Fruit fly (Drosophila melanogaster) whole organism: ENCODE data around the gene Vps24.

Source experiments
- CG8478 ChIP-seq: fragments of >200 bp; optimal IDR thresholded peaks from 2 replicates; lab custom pipeline; 2018; ENCODE audit warnings: inconsistent platforms
- Dll ChIP-seq: fragments of >200 bp; optimal IDR thresholded peaks from 2 replicates; lab custom pipeline; 2017
- EcR ChIP-seq, 2 experiments: fragments of >200 bp; optimal IDR thresholded peaks; 2 replicates each; lab custom pipeline; 2017; ENCODE audit warnings: missing biosample characterization in 2 of 2, missing genetic modification characterization in 2 of 2, missing genetic modification reagents in 2 of 2
- pan ChIP-seq: fragments of >200 bp; optimal IDR thresholded peaks from 2 replicates; lab custom pipeline; 2017
- psq ChIP-seq: fragments of >200 bp; optimal IDR thresholded peaks from 2 replicates; lab custom pipeline; 2017
- usp ChIP-seq: fragments of >200 bp; optimal IDR thresholded peaks from 2 replicates; lab custom pipeline; 2017; ENCODE audit warnings: missing biosample characterization, missing genetic modification characterization, mixed read lengths

Vps24 gene

DNA sequence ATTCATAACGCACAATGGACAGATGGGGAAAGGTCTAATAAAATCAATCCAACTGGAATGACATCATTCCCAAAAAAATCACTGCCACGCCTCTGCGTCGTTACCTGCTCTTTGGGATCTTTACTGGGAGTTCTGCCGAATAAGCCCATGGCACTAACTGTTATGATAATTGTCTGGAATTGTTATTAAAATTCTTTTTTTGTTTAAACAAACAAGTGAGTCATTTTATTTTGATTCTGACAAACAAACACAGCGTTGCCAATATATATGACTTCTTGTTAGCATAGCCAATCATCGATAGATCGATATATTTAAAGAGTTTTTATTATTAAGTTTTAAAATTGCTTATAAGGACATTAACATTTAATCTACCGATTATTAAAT is at the start of gene Vps24:
Gene Vps24 (minus strand): TSS at position 265 of the 384 bp plus-strand sequence.
- TF ChIP-seq EcR (GFP tag; optimal IDR thresholded peaks at IDR 0.05; lab: Kevin White, UChicago) (no peak), Dll (lab: Kevin White, UChicago) (no peak), pan (no peak), usp (GFP tag; lab: Kevin White, UChicago) (no peak), CG8478 (lab: Kevin White, UChicago) (no peak), psq (no peak)

DNA sequence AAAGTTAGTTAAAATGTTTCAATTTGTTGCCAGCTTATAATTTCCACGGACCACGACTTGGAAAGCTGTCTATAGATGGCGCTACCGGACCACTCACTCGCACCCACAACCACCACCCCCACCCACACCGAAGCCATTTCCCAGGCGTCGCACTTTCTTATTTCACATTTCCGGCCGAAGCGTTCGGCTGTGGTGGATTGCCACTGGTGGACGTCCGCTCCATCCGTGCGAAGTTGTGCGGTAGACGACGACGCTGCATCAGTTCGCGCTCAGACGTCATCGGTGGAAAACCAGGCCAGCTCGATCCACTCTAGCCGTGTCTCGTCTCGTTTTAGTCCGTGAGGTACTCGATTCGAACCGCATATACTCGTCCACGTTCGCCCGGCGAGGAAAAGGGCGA is 48.9 kb upstream of the Vps24 start, which contains the start of gene CG1090:
Gene CG1090 (plus strand): TSS at position 259 of the 400 bp plus-strand sequence.
- TF ChIP-seq pan (no peak), EcR (GFP tag; optimal IDR thresholded peaks at IDR 0.05; lab: Kevin White, UChicago) (no peak), psq (no peak), Dll (lab: Kevin White, UChicago) (no peak), CG8478 (lab: Kevin White, UChicago) (no peak), usp (GFP tag; lab: Kevin White, UChicago) (no peak)

DNA sequence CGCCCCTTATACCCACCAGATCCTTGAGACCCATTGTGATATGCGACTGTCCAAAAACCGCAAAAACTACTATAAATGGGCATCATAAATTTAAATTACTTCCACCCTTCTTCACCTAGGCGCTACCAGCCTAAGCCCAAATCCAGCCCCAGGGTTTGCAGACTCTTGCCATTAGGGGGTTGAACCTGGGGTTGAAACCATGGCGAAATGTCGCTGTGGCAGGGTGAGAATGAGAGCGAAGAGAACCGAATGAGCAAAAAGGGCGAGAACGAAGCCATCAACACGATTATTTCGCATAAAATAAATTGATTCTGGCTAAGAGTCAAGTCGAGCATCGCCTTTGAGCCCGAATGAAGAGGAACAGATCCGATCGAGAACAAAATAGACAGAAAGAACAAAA is 42.8 kb upstream of the Vps24 start:
- TF ChIP-seq pan (no peak), CG8478 (lab: Kevin White, UChicago) (no peak), psq (no peak), usp (GFP tag; lab: Kevin White, UChicago) (no peak), EcR (GFP tag; optimal IDR thresholded peaks at IDR 0.05; lab: Kevin White, UChicago) (no peak), Dll (lab: Kevin White, UChicago) (no peak)

DNA sequence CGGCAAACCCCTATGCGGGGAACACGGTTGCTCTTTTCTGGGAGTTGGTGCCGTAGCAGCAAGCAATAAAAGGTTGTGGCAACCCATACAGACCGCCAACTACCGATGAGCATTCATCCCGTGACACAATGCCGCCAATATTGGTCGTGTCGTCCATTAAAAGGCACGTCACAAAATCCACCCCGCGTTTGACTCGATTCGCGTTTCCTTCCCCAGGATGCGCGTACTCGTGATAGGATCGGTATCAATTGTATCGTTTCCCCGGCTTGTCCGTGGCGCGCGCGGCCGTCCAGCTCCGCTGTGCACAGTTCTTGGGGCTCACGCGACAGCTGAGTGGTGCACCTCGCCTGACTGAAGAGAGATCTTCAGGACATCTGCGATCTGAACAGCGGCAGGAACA is 39.5 kb upstream of the Vps24 start:
- no peak for TF ChIP-seq CG8478 (lab: Kevin White, UChicago)
- TF ChIP-seq EcR (GFP tag; optimal IDR thresholded peaks at IDR 0.05; lab: Kevin White, UChicago): no peak
- TF ChIP-seq psq: no peak
- TF ChIP-seq pan: no peak
- TF ChIP-seq Dll (lab: Kevin White, UChicago): no peak
- TF ChIP-seq usp (GFP tag; lab: Kevin White, UChicago): no peak

DNA sequence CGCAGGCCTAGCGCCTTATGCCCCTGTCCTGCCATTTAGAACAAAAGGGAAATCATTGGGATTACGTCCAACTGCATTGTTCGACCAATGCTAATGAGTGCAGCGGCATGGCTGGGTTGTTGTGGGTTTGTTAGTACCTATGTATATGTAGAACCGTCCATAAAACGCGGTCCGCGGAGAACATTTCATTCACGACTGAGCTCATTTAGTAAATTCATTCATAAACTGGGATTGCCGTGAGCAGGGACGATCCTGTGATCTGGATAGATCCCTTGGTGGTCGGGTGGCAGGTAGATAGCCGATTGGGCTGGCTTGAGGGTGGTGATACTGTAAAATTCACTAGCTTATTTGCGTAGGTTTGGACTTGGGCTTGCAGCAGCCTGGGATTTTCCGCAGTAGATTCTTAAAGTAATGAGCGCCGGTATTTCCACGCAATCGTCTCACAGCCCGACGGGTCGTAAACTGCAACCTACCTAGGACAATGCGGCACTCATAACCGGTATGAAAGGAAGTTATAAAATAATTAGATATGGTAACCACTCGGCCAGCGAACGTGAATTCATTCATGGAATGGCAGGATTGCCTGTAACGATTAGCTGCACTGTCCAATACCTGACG is 37.6 kb upstream of the Vps24 start:
- TF ChIP-seq EcR (GFP tag; optimal IDR thresholded peaks at IDR 0.05; lab: Kevin White, UChicago) (no peak), pan (no peak), CG8478 (lab: Kevin White, UChicago) (no peak), usp (GFP tag; lab: Kevin White, UChicago) (no peak), Dll (lab: Kevin White, UChicago) (no peak), psq (no peak)

DNA sequence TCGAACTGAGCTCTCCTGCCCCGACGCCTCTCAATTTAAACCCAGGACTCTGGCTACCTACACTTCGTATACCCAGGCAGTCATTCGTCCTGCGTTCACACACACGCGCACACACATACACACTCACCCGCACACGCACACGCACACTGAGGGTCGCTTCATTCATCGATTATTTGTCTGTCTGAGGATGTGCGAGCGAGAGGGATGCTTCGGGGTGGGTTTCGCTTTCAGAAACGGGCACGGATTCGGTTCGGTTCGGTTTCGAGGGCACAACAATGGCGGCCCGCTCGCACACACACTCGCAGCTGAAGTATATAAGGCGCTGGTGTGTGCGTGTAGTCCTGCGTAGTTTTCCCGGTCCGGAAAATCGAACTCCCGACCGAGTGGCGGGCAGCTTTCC is 35.9 kb upstream of the Vps24 start, which contains the start of gene hkb:
Gene hkb (minus strand): TSS at position 11 of the 400 bp plus-strand sequence.
- TF ChIP-seq usp (GFP tag; lab: Kevin White, UChicago): no peak
- no peak for TF ChIP-seq EcR (GFP tag; optimal IDR thresholded peaks at IDR 0.05; lab: Kevin White, UChicago)
- TF ChIP-seq pan: no peak
- no peak for TF ChIP-seq CG8478 (lab: Kevin White, UChicago)

DNA sequence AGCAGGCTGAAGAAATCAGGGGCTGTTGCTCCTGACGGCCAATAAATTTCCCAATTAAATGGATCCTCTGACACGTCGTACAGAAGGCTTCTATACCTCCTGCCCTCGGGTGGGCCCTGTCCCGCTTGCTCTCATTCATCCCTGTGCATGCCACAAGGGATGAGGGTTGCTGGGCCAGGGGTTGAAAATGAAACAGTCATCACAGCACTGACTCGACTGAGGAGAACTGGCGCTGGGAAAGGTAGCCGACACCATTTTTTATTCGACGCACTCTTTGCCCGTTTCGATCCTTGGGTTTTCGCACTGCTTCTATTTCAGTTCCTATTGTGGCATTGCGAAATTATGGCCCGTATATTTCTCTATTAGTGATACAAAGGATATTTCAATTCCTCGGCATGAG is 30.4 kb upstream of the Vps24 start:
- TF ChIP-seq usp (GFP tag; lab: Kevin White, UChicago) (no peak), EcR (GFP tag; optimal IDR thresholded peaks at IDR 0.05; lab: Kevin White, UChicago) (no peak), pan (no peak), CG8478 (lab: Kevin White, UChicago) (no peak), Dll (lab: Kevin White, UChicago) (no peak), psq (no peak)

DNA sequence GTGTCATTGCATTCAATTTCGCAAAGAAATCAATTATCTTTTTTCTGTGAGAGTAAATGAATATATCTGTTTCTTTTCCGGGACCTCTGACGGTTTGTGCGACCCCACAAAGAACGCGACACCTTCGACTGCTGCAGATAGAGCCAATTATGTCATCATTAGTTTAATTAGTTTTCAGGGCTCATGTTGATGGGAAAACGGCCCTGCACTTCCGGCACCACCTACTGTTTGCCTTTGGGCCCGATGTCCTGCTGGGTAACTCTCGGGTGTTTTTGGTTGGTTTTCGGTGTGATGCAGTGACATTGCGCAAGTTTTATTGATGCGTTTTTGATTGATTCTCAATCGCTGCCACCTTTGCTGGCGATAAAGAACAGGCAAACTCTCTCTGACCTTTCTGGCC is 29.4 kb upstream of the Vps24 start:
- TF ChIP-seq pan (no peak), Dll (lab: Kevin White, UChicago) (no peak), CG8478 (lab: Kevin White, UChicago) (no peak)

DNA sequence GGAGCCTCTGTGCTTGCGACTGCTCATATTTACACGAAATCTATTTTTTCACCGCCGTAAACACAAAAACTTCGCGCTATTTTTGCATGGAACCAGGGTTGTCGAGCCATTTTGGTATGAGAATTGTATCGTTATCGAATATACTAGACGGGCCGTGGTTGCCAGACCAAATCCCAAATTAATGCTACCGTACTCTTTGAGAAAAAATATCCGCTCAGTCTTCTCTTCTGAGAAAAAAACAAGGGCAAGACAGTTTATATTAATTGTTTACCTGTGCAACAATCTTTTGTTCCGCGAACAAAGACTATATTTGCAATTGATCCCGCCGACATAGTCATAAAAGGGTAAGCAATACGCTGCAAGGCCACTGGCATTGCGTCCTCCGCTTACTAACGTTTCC is 26.8 kb upstream of the Vps24 start, which contains the start of the genes Skp2 and CG1103:
Gene Skp2 (minus strand): TSS at position 95 of the 400 bp plus-strand sequence.
Gene CG1103 (plus strand): TSS at position 176 of the 400 bp plus-strand sequence.
- TF ChIP-seq psq (no peak), usp (GFP tag; lab: Kevin White, UChicago) (no peak), CG8478 (lab: Kevin White, UChicago) (no peak), Dll (lab: Kevin White, UChicago) (no peak), pan (no peak), EcR (GFP tag; optimal IDR thresholded peaks at IDR 0.05; lab: Kevin White, UChicago) (no peak)

DNA sequence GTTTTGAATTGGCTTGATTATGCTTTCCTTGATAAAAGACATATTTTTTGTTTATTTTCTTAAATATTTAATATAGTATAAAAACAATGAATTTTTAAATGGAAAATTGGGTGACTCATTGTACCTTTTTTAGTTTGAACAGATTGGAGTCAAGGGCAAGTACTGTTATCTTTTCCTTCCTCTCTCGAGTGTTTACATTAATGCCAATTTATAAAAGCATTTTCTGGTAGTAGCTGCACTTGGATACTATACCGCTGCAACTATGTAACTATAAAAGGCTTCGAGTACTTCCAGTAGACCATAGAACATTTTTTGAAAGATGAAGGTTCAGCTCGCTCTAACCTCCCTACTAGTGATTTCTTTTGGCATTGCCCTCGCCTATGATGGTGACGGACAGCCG is 24.1 kb upstream of the Vps24 start, which contains the start of gene CG14645:
Gene CG14645 (plus strand): TSS at position 301 of the 400 bp plus-strand sequence.
- TF ChIP-seq usp (GFP tag; lab: Kevin White, UChicago) (no peak), EcR (GFP tag; optimal IDR thresholded peaks at IDR 0.05; lab: Kevin White, UChicago) (no peak), psq (no peak), CG8478 (lab: Kevin White, UChicago) (no peak), Dll (lab: Kevin White, UChicago) (no peak), pan (no peak)

DNA sequence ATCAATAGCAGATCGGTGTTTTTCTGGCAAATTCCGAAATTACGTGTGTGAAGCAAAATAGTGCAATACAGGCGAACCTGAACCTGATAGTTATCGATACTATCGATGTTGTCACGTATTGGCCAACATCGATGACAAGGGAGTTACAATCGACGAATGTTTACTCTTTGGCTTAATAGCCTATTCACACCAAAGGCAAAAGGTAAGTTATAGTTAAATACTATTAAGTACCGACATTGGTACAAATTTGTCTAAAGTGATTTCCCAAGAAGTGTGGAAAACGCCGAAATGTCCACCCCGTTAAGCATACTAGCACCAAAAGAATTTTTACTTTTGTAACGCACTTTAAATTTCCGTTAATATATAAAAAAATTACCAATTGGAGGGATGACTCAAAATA is 23.2 kb upstream of the Vps24 start, which contains the start of gene CG9776:
Gene CG9776 (minus strand): TSS at position 108 of the 400 bp plus-strand sequence.
- TF ChIP-seq Dll (lab: Kevin White, UChicago): no peak
- TF ChIP-seq usp (GFP tag; lab: Kevin White, UChicago): no peak
- TF ChIP-seq CG8478 (lab: Kevin White, UChicago): no peak
- TF ChIP-seq EcR (GFP tag; optimal IDR thresholded peaks at IDR 0.05; lab: Kevin White, UChicago): no peak
- TF ChIP-seq psq: no peak
- TF ChIP-seq pan: no peak

DNA sequence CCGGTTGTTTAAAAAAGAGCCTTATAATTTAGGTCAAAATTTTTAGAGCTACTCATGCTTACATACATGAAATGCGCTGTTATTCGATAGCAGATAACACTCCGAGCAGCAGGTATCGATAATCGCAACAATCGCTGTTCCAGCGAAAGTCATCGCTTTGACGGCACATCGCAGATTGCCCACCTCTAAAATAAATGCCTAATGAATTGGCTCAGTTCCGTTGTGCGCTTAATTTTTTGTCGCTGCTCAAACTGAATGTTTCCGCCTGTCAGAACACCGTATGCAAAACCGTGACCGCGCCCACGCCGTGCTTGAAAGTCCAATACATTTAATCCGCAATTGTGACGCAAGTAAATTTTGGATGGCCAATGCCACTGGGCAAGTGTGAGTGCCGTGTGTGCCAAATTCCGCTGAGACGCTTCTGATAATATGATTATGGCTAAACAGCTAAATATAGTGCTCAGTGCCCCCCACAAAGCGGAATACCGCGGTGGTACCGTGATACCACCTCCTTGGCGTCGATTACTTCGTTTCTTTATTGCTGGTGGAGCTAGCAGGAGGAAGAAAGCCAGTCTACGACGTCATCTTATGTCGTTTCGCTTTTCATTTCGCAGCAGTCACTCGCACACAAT is 8.9 kb upstream of the Vps24 start, which contains the start of gene CG9795:
Gene CG9795 (plus strand): TSS at position 177 of the 632 bp plus-strand sequence.
- TF ChIP-seq usp (GFP tag; lab: Kevin White, UChicago) (no peak), pan (no peak), psq (no peak), CG8478 (lab: Kevin White, UChicago) (no peak), Dll (lab: Kevin White, UChicago) (no peak), EcR (GFP tag; optimal IDR thresholded peaks at IDR 0.05; lab: Kevin White, UChicago) (no peak)
